Worm (Caenorhabditis elegans) whole organism, L4 larva: ENCODE measurements around the gene pes-23.

Experiments
- D1046.2 ChIP-seq: fragments of 200-800 bp; sonication (Bioruptor generic); IDR thresholded peaks from 2 replicates; pipeline ENCODE4 v1.3.6; 2022; ENCODE audit warnings: missing genetic modification characterization, missing compliant biosample characterization
- F49E8.2 ChIP-seq: sonication (generic microtip); optimal IDR thresholded peaks from 2 replicates; lab custom pipeline; 2016; ENCODE audit warnings: missing compliant biosample characterization, mild to moderate bottlenecking, missing genetic modification characterization, borderline replicate concordance
- T26A8.4 ChIP-seq: fragments of 200-800 bp; sonication (Bioruptor generic); IDR thresholded peaks from 2 replicates; pipeline ENCODE4 v1.3.6; 2022; ENCODE audit warnings: missing genetic modification characterization, missing compliant biosample characterization
- Y105C5A.15 ChIP-seq: fragments of 200-800 bp; sonication (Bioruptor generic); IDR thresholded peaks from 2 replicates; pipeline ENCODE4 v1.3.6; 2022; ENCODE audit warnings: missing genetic modification characterization, missing compliant biosample characterization
- Y75B8A.6 ChIP-seq: fragments of 200-800 bp; sonication (Bioruptor generic); IDR thresholded peaks from 2 replicates; pipeline ENCODE4 v1.3.6; 2022; ENCODE audit warnings: missing genetic modification reagents, missing genetic modification characterization, missing compliant biosample characterization
- ZK546.5 ChIP-seq, 2 experiments: sonication (generic microtip); optimal IDR thresholded peaks; 2 replicates each; lab custom pipeline; 2017; ENCODE audit warnings: missing biosample characterization in 2 of 2, missing genetic modification characterization in 2 of 2
- aha-1 ChIP-seq: fragments of 150-350 bp; peaks from one replicate; lab custom pipeline; 2014; ENCODE audit warnings: missing biosample characterization, missing genetic modification characterization
- ama-1 ChIP-seq: fragments of 150-350 bp; optimal IDR thresholded peaks from 2 replicates; lab custom pipeline; 2014; ENCODE audit warnings: inconsistent platforms, mixed read lengths
- arid-1 ChIP-seq: fragments of 200-800 bp; sonication (Bioruptor generic); conservative IDR thresholded peaks from 2 replicates; pipeline ENCODE4 v1.3.6; 2022; ENCODE audit warnings: missing genetic modification reagents, missing genetic modification characterization, missing compliant biosample characterization
- ceh-62 ChIP-seq: sonication (generic microtip); optimal IDR thresholded peaks from 2 replicates; lab custom pipeline; 2017; ENCODE audit warnings: missing biosample characterization, missing genetic modification characterization
- cey-2 ChIP-seq: sonication (generic microtip); optimal IDR thresholded peaks from 3 replicates; lab custom pipeline; 2017; ENCODE audit warnings: missing genetic modification characterization, mild to moderate bottlenecking, missing compliant biosample characterization, antibody characterized with exemption, borderline replicate concordance; ENCODE audit not compliant: insufficient read depth
- daf-12 ChIP-seq: fragments of 150-350 bp; optimal IDR thresholded peaks from 2 replicates; lab custom pipeline; 2014; ENCODE audit warnings: missing biosample characterization, missing genetic modification reagents, missing genetic modification characterization
- daf-16 ChIP-seq, 3 experiments: sonication (generic microtip); optimal IDR thresholded peaks; 2 replicates each; lab custom pipeline; 2016 to 2017; ENCODE audit warnings: missing genetic modification characterization in 3 of 3, missing genetic modification reagents in 3 of 3, mild to moderate bottlenecking in 2 of 3, missing compliant biosample characterization in 2 of 3, missing biosample characterization in 1 of 3, moderate library complexity in 1 of 3
- daf-19 ChIP-seq: fragments of 200-800 bp; sonication (Bioruptor generic); conservative IDR thresholded peaks from 2 replicates; pipeline ENCODE4 v1.3.6; 2022; ENCODE audit warnings: missing genetic modification characterization, missing compliant biosample characterization
- dmd-8 ChIP-seq: fragments of 200-800 bp; sonication (Bioruptor generic); IDR thresholded peaks from 2 replicates; pipeline ENCODE4 v1.3.6; 2022; ENCODE audit warnings: missing genetic modification characterization, missing compliant biosample characterization
- dmd-9 ChIP-seq: fragments of 200-800 bp; sonication (Bioruptor generic); IDR thresholded peaks from 2 replicates; pipeline ENCODE4 v1.3.6; 2022; ENCODE audit warnings: missing genetic modification reagents, missing genetic modification characterization, missing compliant biosample characterization
- duxl-1 ChIP-seq: sonication (generic microtip); optimal IDR thresholded peaks from 2 replicates; lab custom pipeline; 2016; ENCODE audit warnings: mild to moderate bottlenecking, missing genetic modification characterization, moderate library complexity, missing compliant biosample characterization; ENCODE audit not compliant: poor library complexity
- hif-1 ChIP-seq, 2 experiments: sonication (generic microtip); optimal IDR thresholded peaks; 2 replicates each; lab custom pipeline; 2016 to 2017; ENCODE audit warnings: missing compliant biosample characterization in 2 of 2, missing genetic modification characterization in 2 of 2, missing genetic modification reagents in 2 of 2, missing genotype in 2 of 2, mild to moderate bottlenecking in 1 of 2
- hmg-1.1 ChIP-seq: fragments of 200-800 bp; sonication (Bioruptor generic); IDR thresholded peaks from 2 replicates; pipeline ENCODE4 v1.3.6; 2022; ENCODE audit warnings: missing genetic modification reagents, missing genetic modification characterization, missing compliant biosample characterization
- jun-1 ChIP-seq: fragments of 150-350 bp; optimal IDR thresholded peaks from 2 replicates; lab custom pipeline; 2014; ENCODE audit warnings: missing biosample characterization, missing genetic modification reagents, missing genetic modification characterization
- lin-1 ChIP-seq: fragments of 200-800 bp; sonication (Bioruptor generic); IDR thresholded peaks from 2 replicates; pipeline ENCODE4 v1.3.6; 2022; ENCODE audit warnings: missing genetic modification reagents, missing genetic modification characterization, missing compliant biosample characterization
- lin-13 ChIP-seq: fragments of 150-350 bp; optimal IDR thresholded peaks from 2 replicates; lab custom pipeline; 2014; ENCODE audit warnings: missing biosample characterization, missing genetic modification reagents, missing genetic modification characterization
- lin-15B ChIP-seq: fragments of 150-350 bp; sonication (generic microtip); optimal IDR thresholded peaks from 3 replicates; lab custom pipeline; 2014; ENCODE audit warnings: missing biosample characterization, missing genetic modification characterization
- lin-29 ChIP-seq: fragments of 200-800 bp; sonication (Bioruptor generic); IDR thresholded peaks from 2 replicates; pipeline ENCODE4 v1.3.6; 2022; ENCODE audit warnings: missing genetic modification reagents, missing genetic modification characterization, missing compliant biosample characterization
- lin-38 ChIP-seq: fragments of 200-800 bp; sonication (Bioruptor generic); IDR thresholded peaks from 2 replicates; pipeline ENCODE4 v1.3.6; 2022; ENCODE audit warnings: missing genetic modification reagents, missing genetic modification characterization, missing compliant biosample characterization
- lir-3 ChIP-seq: sonication (generic microtip); optimal IDR thresholded peaks from 2 replicates; lab custom pipeline; 2016; ENCODE audit warnings: mild to moderate bottlenecking, missing genetic modification characterization, missing compliant biosample characterization
- mdl-1 ChIP-seq, 2 experiments: fragments of 150-350 bp in 1 of 2; sonication (generic microtip) in 1 of 2; optimal IDR thresholded peaks; 2 replicates each; lab custom pipeline; 2014 to 2017; ENCODE audit warnings: missing biosample characterization in 2 of 2, missing genetic modification characterization in 2 of 2
- mes-2 ChIP-seq: sonication (generic microtip); optimal IDR thresholded peaks from 2 replicates; lab custom pipeline; 2016; ENCODE audit warnings: missing genotype, mild to moderate bottlenecking, missing genetic modification characterization, missing compliant biosample characterization; ENCODE audit not compliant: poor library complexity, severe bottlenecking
- mxl-2 ChIP-seq: fragments of 200-800 bp; sonication (Bioruptor generic); conservative IDR thresholded peaks from 2 replicates; pipeline ENCODE4 v1.3.6; 2022; ENCODE audit warnings: missing genetic modification reagents, missing genetic modification characterization, missing compliant biosample characterization
- mxl-3 ChIP-seq: fragments of 200-800 bp; sonication (Bioruptor generic); optimal IDR thresholded peaks from 2 replicates; lab custom pipeline; 2018; ENCODE audit warnings: mild to moderate bottlenecking, missing genetic modification characterization, missing compliant biosample characterization
- nhr-10 ChIP-seq: fragments of 150-350 bp; optimal IDR thresholded peaks from 2 replicates; lab custom pipeline; 2014; ENCODE audit warnings: missing biosample characterization, missing genetic modification characterization
- nhr-102 ChIP-seq: sonication (generic microtip); optimal IDR thresholded peaks from 2 replicates; lab custom pipeline; 2016; ENCODE audit warnings: mild to moderate bottlenecking, missing genetic modification characterization, moderate library complexity, missing compliant biosample characterization
- nhr-11 ChIP-seq: fragments of 150-350 bp; optimal IDR thresholded peaks from 2 replicates; lab custom pipeline; 2014; ENCODE audit warnings: missing biosample characterization, missing genetic modification characterization
- nhr-111 ChIP-seq: fragments of 200-800 bp; sonication (Bioruptor generic); optimal IDR thresholded peaks from 2 replicates; lab custom pipeline; 2018; ENCODE audit warnings: mild to moderate bottlenecking, missing genetic modification characterization, missing compliant biosample characterization
- nhr-6 ChIP-seq: fragments of 150-350 bp; optimal IDR thresholded peaks from 2 replicates; lab custom pipeline; 2014; ENCODE audit warnings: missing biosample characterization, missing genetic modification characterization
- saeg-2 ChIP-seq: fragments of 200-800 bp; sonication (Bioruptor generic); IDR thresholded peaks from 2 replicates; pipeline ENCODE4 v1.3.6; 2022; ENCODE audit warnings: missing genetic modification reagents, missing genetic modification characterization, missing compliant biosample characterization
- set-16 ChIP-seq: fragments of 200-800 bp; sonication (Bioruptor generic); IDR thresholded peaks from 2 replicates; pipeline ENCODE4 v1.3.6; 2022; ENCODE audit warnings: missing genetic modification reagents, missing genetic modification characterization, missing compliant biosample characterization
- snpc-4 ChIP-seq: fragments of 150-350 bp; optimal IDR thresholded peaks from 2 replicates; lab custom pipeline; 2014; ENCODE audit warnings: missing biosample characterization, missing genetic modification characterization
- spr-3 ChIP-seq: fragments of 200-800 bp; sonication (Bioruptor generic); optimal IDR thresholded peaks from 2 replicates; lab custom pipeline; 2018; ENCODE audit warnings: mild to moderate bottlenecking, missing genetic modification characterization, missing compliant biosample characterization
- unc-39 ChIP-seq: sonication (generic microtip); optimal IDR thresholded peaks from 2 replicates; lab custom pipeline; 2017; ENCODE audit warnings: missing biosample characterization, missing genetic modification characterization
- unc-62 ChIP-seq, 3 experiments: fragments of 150-350 bp in 1 of 3; sonication (generic microtip); optimal IDR thresholded peaks in 2 of 3; peaks in 1 of 3; 1 replicate in 1 of 3; 2 replicates in 2 of 3; lab custom pipeline; 2014 to 2017; ENCODE audit warnings: missing biosample characterization in 3 of 3, missing genetic modification characterization in 3 of 3, missing genetic modification reagents in 3 of 3, missing genotype in 1 of 3
- zfp-2 ChIP-seq: sonication (generic microtip); optimal IDR thresholded peaks from 2 replicates; lab custom pipeline; 2016; ENCODE audit warnings: mild to moderate bottlenecking, missing genetic modification characterization, missing compliant biosample characterization
- zip-2 ChIP-seq: fragments of 150-350 bp; optimal IDR thresholded peaks from 2 replicates; lab custom pipeline; 2014; ENCODE audit warnings: missing biosample characterization, missing genetic modification characterization
- ztf-11 ChIP-seq: fragments of 150-350 bp; optimal IDR thresholded peaks from 2 replicates; lab custom pipeline; 2014; ENCODE audit warnings: missing biosample characterization, missing genetic modification characterization

Gene pes-23

ce11 chrX:6894104-6894503, 7.1 kb upstream of the pes-23 start:
- TF ChIP-seq daf-16 (GFP tag; optimal IDR thresholded peaks at IDR 0.05; lab: Kevin White, UChicago): peak in 1 of 2 experiments; percentile 36
- TF ChIP-seq daf-16 (tag; optimal IDR thresholded peaks at IDR 0.05; lab: Kevin White, UChicago): no peak
- TF ChIP-seq lin-38: no peak
- peak; percentile 50 for TF ChIP-seq nhr-11 (tag; lab: Kevin White, UChicago)
- TF ChIP-seq nhr-111 (GFP tag; lab: Kevin White, UChicago): no peak
- no peak for TF ChIP-seq lir-3 (tag; lab: Kevin White, UChicago)
- peak in 1 of 2 experiments; percentile 82 for TF ChIP-seq unc-62 (GFP tag; optimal IDR thresholded peaks at IDR 0.05 in 1 of 2; lab: Kevin White, UChicago)
- TF ChIP-seq unc-62 (tag; optimal IDR thresholded peaks at IDR 0.05; lab: Kevin White, UChicago): no peak

- no peak for TF ChIP-seq ztf-11 (tag; lab: Kevin White, UChicago)
- peak in 1 of 2 experiments; percentile 98 for TF ChIP-seq unc-62 (GFP tag; optimal IDR thresholded peaks at IDR 0.05 in 1 of 2; lab: Kevin White, UChicago)
- no peak for TF ChIP-seq unc-62 (tag; optimal IDR thresholded peaks at IDR 0.05; lab: Kevin White, UChicago)
- TF ChIP-seq unc-39 (tag; lab: Kevin White, UChicago): no peak
- TF ChIP-seq lin-13: no peak
- no peak for TF ChIP-seq arid-1 (GFP tag; lab: Robert Waterston, UW)
Measured at ce11 chrX:6899848-6900247, 1.3 kb upstream of the pes-23 start, which contains the start of gene F14B8.4. Gene F14B8.4, minus strand, starts transcription at chrX:6899948.

ce11 chrX:6902958-6903357, 1.8 kb downstream of the pes-23 start:
- TF ChIP-seq spr-3 (GFP tag; lab: Kevin White, UChicago): no peak
- TF ChIP-seq dmd-8 (GFP tag; lab: Robert Waterston, UW): peak; percentile 88
- TF ChIP-seq aha-1: peak; percentile 61
- no peak for TF ChIP-seq ceh-62 (tag; lab: Kevin White, UChicago)
- peak; percentile 73 for TF ChIP-seq T26A8.4 (GFP tag; lab: Robert Waterston, UW)
- no peak for TF ChIP-seq jun-1 (tag; lab: Kevin White, UChicago)
- TF ChIP-seq set-16 (GFP tag; lab: Robert Waterston, UW): no peak
- peak; percentile 29 for TF ChIP-seq zfp-2
- TF ChIP-seq F49E8.2 (tag; lab: Kevin White, UChicago): no peak
- TF ChIP-seq ZK546.5 (tag; optimal IDR thresholded peaks at IDR 0.05; lab: Kevin White, UChicago): no peak
- TF ChIP-seq cey-2: no peak
- peak; percentile 49 to 79 for TF ChIP-seq daf-16 (GFP tag; optimal IDR thresholded peaks at IDR 0.05; lab: Kevin White, UChicago)
- TF ChIP-seq daf-16 (tag; optimal IDR thresholded peaks at IDR 0.05; lab: Kevin White, UChicago): peak; percentile 63
- peak; percentile 43 for TF ChIP-seq nhr-6
- peak; percentile 29 to 92 for TF ChIP-seq mdl-1 (tag; optimal IDR thresholded peaks at IDR 0.05; lab: Kevin White, UChicago)
- 0 out of 2 replicates have a peak, but pooled peaks have one; percentile 33 for TF ChIP-seq mxl-2
- TF ChIP-seq mes-2 (tag; lab: Kevin White, UChicago): peak; percentile 82
- peak; percentile 80 for TF ChIP-seq duxl-1 (tag; lab: Kevin White, UChicago)
- TF ChIP-seq lin-29: no peak
- TF ChIP-seq daf-19 (GFP tag; lab: Robert Waterston, UW): peak; percentile 90
- TF ChIP-seq Y75B8A.6: 0 out of 2 replicates have a peak, but pooled peaks have one; percentile 62
- TF ChIP-seq daf-12 (tag; lab: Kevin White, UChicago): no peak
- peak in 1 of 2 experiments; percentile 36 for TF ChIP-seq hif-1 (tag; optimal IDR thresholded peaks at IDR 0.05; lab: Kevin White, UChicago)
- no peak for TF ChIP-seq nhr-10
- TF ChIP-seq zip-2 (tag; lab: Kevin White, UChicago): peak; percentile 27
- TF ChIP-seq dmd-9 (GFP tag; lab: Robert Waterston, UW): peak; percentile 74
- peak; percentile 15 for TF ChIP-seq nhr-11 (tag; lab: Kevin White, UChicago)
- TF ChIP-seq mxl-3 (GFP tag; lab: Kevin White, UChicago): peak; percentile 70
- TF ChIP-seq nhr-102 (tag; lab: Kevin White, UChicago): no peak
- no peak for TF ChIP-seq lin-15B (tag; lab: Kevin White, UChicago)
- no peak for TF ChIP-seq unc-62 (GFP tag; optimal IDR thresholded peaks at IDR 0.05 in 1 of 2; lab: Kevin White, UChicago)
- TF ChIP-seq unc-62 (tag; optimal IDR thresholded peaks at IDR 0.05; lab: Kevin White, UChicago): no peak
- peak; percentile 66; the same call in 1 of the 2 replicates for TF ChIP-seq lin-1 (GFP tag; lab: Robert Waterston, UW)
- peak; percentile 68 for TF ChIP-seq hmg-1.1 (GFP tag; lab: Robert Waterston, UW)
- no peak for TF ChIP-seq snpc-4 (tag; lab: Kevin White, UChicago)
- no peak for TF ChIP-seq unc-39 (tag; lab: Kevin White, UChicago)
- TF ChIP-seq lir-3 (tag; lab: Kevin White, UChicago): peak; percentile 60
- 0 out of 2 replicates have a peak, but pooled peaks have one; percentile 80 for TF ChIP-seq Y105C5A.15
- TF ChIP-seq D1046.2 (GFP tag; lab: Robert Waterston, UW): peak; percentile 58; the same call in 1 of the 2 replicates
- no peak for TF ChIP-seq saeg-2 (GFP tag; lab: Robert Waterston, UW)
- no peak for TF ChIP-seq ama-1
